Worm (Caenorhabditis elegans) whole organism, L4 larva: ENCODE data around the gene K10B3.5.
A peak's percentile ranks its signal among the peaks of the same experiment; 100 is the strongest.

Experiments used
- F10B5.3 ChIP-seq: sonication (generic microtip); optimal IDR thresholded peaks from 2 replicates; lab custom pipeline; 2016; ENCODE audit warnings: mild to moderate bottlenecking, missing genetic modification characterization, missing compliant biosample characterization
- F37D6.2 ChIP-seq: sonication (generic microtip); optimal IDR thresholded peaks from 2 replicates; lab custom pipeline; 2016; ENCODE audit warnings: mild to moderate bottlenecking, missing genetic modification characterization, missing compliant biosample characterization
- F44E2.7 ChIP-seq: fragments of 200-800 bp; sonication (Bioruptor generic); IDR thresholded peaks from 2 replicates; pipeline ENCODE4 v2.1.2; 2022; ENCODE audit warnings: missing genetic modification characterization, missing compliant biosample characterization
- F49E8.2 ChIP-seq: sonication (generic microtip); optimal IDR thresholded peaks from 2 replicates; lab custom pipeline; 2016; ENCODE audit warnings: missing compliant biosample characterization, mild to moderate bottlenecking, missing genetic modification characterization, borderline replicate concordance
- R02D3.7 ChIP-seq: fragments of 150-350 bp; sonication (generic microtip); optimal IDR thresholded peaks from 3 replicates; lab custom pipeline; 2014; ENCODE audit warnings: missing biosample characterization, missing genetic modification characterization
- T20F7.1 ChIP-seq: fragments of 200-800 bp; sonication (Bioruptor generic); optimal IDR thresholded peaks from 2 replicates; lab custom pipeline; 2018; ENCODE audit warnings: mild to moderate bottlenecking, missing genetic modification characterization, missing compliant biosample characterization
- T26A8.4 ChIP-seq: fragments of 200-800 bp; sonication (Bioruptor generic); IDR thresholded peaks from 2 replicates; pipeline ENCODE4 v1.3.6; 2022; ENCODE audit warnings: missing genetic modification characterization, missing compliant biosample characterization
- Y105C5A.15 ChIP-seq: fragments of 200-800 bp; sonication (Bioruptor generic); IDR thresholded peaks from 2 replicates; pipeline ENCODE4 v1.3.6; 2022; ENCODE audit warnings: missing genetic modification characterization, missing compliant biosample characterization
- ZK546.5 ChIP-seq, 2 experiments: sonication (generic microtip); optimal IDR thresholded peaks; 2 replicates each; lab custom pipeline; 2017; ENCODE audit warnings: missing biosample characterization in 2 of 2, missing genetic modification characterization in 2 of 2
- ama-1 ChIP-seq: fragments of 150-350 bp; optimal IDR thresholded peaks from 2 replicates; lab custom pipeline; 2014; ENCODE audit warnings: inconsistent platforms, mixed read lengths
- ceh-28 ChIP-seq: fragments of 150-350 bp; optimal IDR thresholded peaks from 2 replicates; lab custom pipeline; 2014; ENCODE audit warnings: missing biosample characterization, missing genetic modification reagents, missing genetic modification characterization
- ceh-62 ChIP-seq: sonication (generic microtip); optimal IDR thresholded peaks from 2 replicates; lab custom pipeline; 2017; ENCODE audit warnings: missing biosample characterization, missing genetic modification characterization
- cey-2 ChIP-seq: sonication (generic microtip); optimal IDR thresholded peaks from 3 replicates; lab custom pipeline; 2017; ENCODE audit warnings: missing genetic modification characterization, mild to moderate bottlenecking, missing compliant biosample characterization, antibody characterized with exemption, borderline replicate concordance; ENCODE audit not compliant: insufficient read depth
- daf-16 ChIP-seq, 3 experiments: sonication (generic microtip); optimal IDR thresholded peaks; 2 replicates each; lab custom pipeline; 2016 to 2017; ENCODE audit warnings: missing genetic modification characterization in 3 of 3, missing genetic modification reagents in 3 of 3, mild to moderate bottlenecking in 2 of 3, missing compliant biosample characterization in 2 of 3, missing biosample characterization in 1 of 3, moderate library complexity in 1 of 3
- daf-19 ChIP-seq: fragments of 200-800 bp; sonication (Bioruptor generic); conservative IDR thresholded peaks from 2 replicates; pipeline ENCODE4 v1.3.6; 2022; ENCODE audit warnings: missing genetic modification characterization, missing compliant biosample characterization
- daf-8 ChIP-seq: fragments of 200-800 bp; sonication (Bioruptor generic); IDR thresholded peaks from 2 replicates; pipeline ENCODE4 v1.3.6; 2022; ENCODE audit warnings: missing genetic modification characterization, missing compliant biosample characterization
- dmd-9 ChIP-seq: fragments of 200-800 bp; sonication (Bioruptor generic); IDR thresholded peaks from 2 replicates; pipeline ENCODE4 v1.3.6; 2022; ENCODE audit warnings: missing genetic modification reagents, missing genetic modification characterization, missing compliant biosample characterization
- dpl-1 ChIP-seq: fragments of 150-350 bp; optimal IDR thresholded peaks from 2 replicates; lab custom pipeline; 2014; ENCODE audit warnings: missing biosample characterization, missing genetic modification reagents, missing genetic modification characterization
- duxl-1 ChIP-seq: sonication (generic microtip); optimal IDR thresholded peaks from 2 replicates; lab custom pipeline; 2016; ENCODE audit warnings: mild to moderate bottlenecking, missing genetic modification characterization, moderate library complexity, missing compliant biosample characterization; ENCODE audit not compliant: poor library complexity
- egl-27 ChIP-seq: sonication (generic microtip); optimal IDR thresholded peaks from 3 replicates; lab custom pipeline; 2017; ENCODE audit warnings: missing biosample characterization, missing genetic modification reagents, missing genetic modification characterization
- gei-8 ChIP-seq: fragments of 200-800 bp; sonication (Bioruptor generic); optimal IDR thresholded peaks from 2 replicates; lab custom pipeline; 2018; ENCODE audit warnings: mild to moderate bottlenecking, missing genetic modification characterization, missing compliant biosample characterization
- hif-1 ChIP-seq, 2 experiments: sonication (generic microtip); optimal IDR thresholded peaks; 2 replicates each; lab custom pipeline; 2016 to 2017; ENCODE audit warnings: missing compliant biosample characterization in 2 of 2, missing genetic modification characterization in 2 of 2, missing genetic modification reagents in 2 of 2, missing genotype in 2 of 2, mild to moderate bottlenecking in 1 of 2
- hlh-11 ChIP-seq: fragments of 200-800 bp; sonication (Bioruptor generic); optimal IDR thresholded peaks from 2 replicates; lab custom pipeline; 2018; ENCODE audit warnings: mild to moderate bottlenecking, missing genetic modification characterization, missing compliant biosample characterization
- hmg-1.1 ChIP-seq: fragments of 200-800 bp; sonication (Bioruptor generic); IDR thresholded peaks from 2 replicates; pipeline ENCODE4 v1.3.6; 2022; ENCODE audit warnings: missing genetic modification reagents, missing genetic modification characterization, missing compliant biosample characterization
- lin-1 ChIP-seq: fragments of 200-800 bp; sonication (Bioruptor generic); IDR thresholded peaks from 2 replicates; pipeline ENCODE4 v1.3.6; 2022; ENCODE audit warnings: missing genetic modification reagents, missing genetic modification characterization, missing compliant biosample characterization
- lin-13 ChIP-seq: fragments of 150-350 bp; optimal IDR thresholded peaks from 2 replicates; lab custom pipeline; 2014; ENCODE audit warnings: missing biosample characterization, missing genetic modification reagents, missing genetic modification characterization
- lin-29 ChIP-seq: fragments of 200-800 bp; sonication (Bioruptor generic); IDR thresholded peaks from 2 replicates; pipeline ENCODE4 v1.3.6; 2022; ENCODE audit warnings: missing genetic modification reagents, missing genetic modification characterization, missing compliant biosample characterization
- madf-5 ChIP-seq, 2 experiments: fragments of 200-800 bp; sonication (Bioruptor generic); IDR thresholded peaks; 2 replicates each; pipeline ENCODE4 v1.3.6; 2022; ENCODE audit warnings: missing compliant biosample characterization in 2 of 2, missing genetic modification characterization in 2 of 2
- mdl-1 ChIP-seq, 2 experiments: fragments of 150-350 bp in 1 of 2; sonication (generic microtip) in 1 of 2; optimal IDR thresholded peaks; 2 replicates each; lab custom pipeline; 2014 to 2017; ENCODE audit warnings: missing biosample characterization in 2 of 2, missing genetic modification characterization in 2 of 2
- mdt-29 ChIP-seq: fragments of 200-800 bp; sonication (Bioruptor generic); IDR thresholded peaks from 2 replicates; pipeline ENCODE4 v1.3.6; 2022; ENCODE audit warnings: missing genetic modification reagents, missing genetic modification characterization, missing compliant biosample characterization
- mep-1 ChIP-seq: fragments of 150-350 bp; sonication (generic microtip); optimal IDR thresholded peaks from 3 replicates; lab custom pipeline; 2014; ENCODE audit warnings: missing biosample characterization, missing genetic modification characterization
- mxl-2 ChIP-seq: fragments of 200-800 bp; sonication (Bioruptor generic); conservative IDR thresholded peaks from 2 replicates; pipeline ENCODE4 v1.3.6; 2022; ENCODE audit warnings: missing genetic modification reagents, missing genetic modification characterization, missing compliant biosample characterization
- nhr-102 ChIP-seq: sonication (generic microtip); optimal IDR thresholded peaks from 2 replicates; lab custom pipeline; 2016; ENCODE audit warnings: mild to moderate bottlenecking, missing genetic modification characterization, moderate library complexity, missing compliant biosample characterization
- nhr-11 ChIP-seq: fragments of 150-350 bp; optimal IDR thresholded peaks from 2 replicates; lab custom pipeline; 2014; ENCODE audit warnings: missing biosample characterization, missing genetic modification characterization
- nhr-237 ChIP-seq: sonication (generic microtip); optimal IDR thresholded peaks from 2 replicates; lab custom pipeline; 2017; ENCODE audit warnings: missing biosample characterization, missing genetic modification characterization
- nhr-28 ChIP-seq: fragments of 150-350 bp; optimal IDR thresholded peaks from 2 replicates; lab custom pipeline; 2014; ENCODE audit warnings: missing biosample characterization, missing genetic modification characterization
- nhr-42 ChIP-seq: fragments of 200-800 bp; sonication (Bioruptor generic); IDR thresholded peaks from 2 replicates; pipeline ENCODE4 v1.3.6; 2022; ENCODE audit warnings: missing genetic modification characterization, missing compliant biosample characterization
- nhr-6 ChIP-seq: fragments of 150-350 bp; optimal IDR thresholded peaks from 2 replicates; lab custom pipeline; 2014; ENCODE audit warnings: missing biosample characterization, missing genetic modification characterization
- nhr-76 ChIP-seq: fragments of 150-350 bp; optimal IDR thresholded peaks from 2 replicates; lab custom pipeline; 2014; ENCODE audit warnings: missing biosample characterization, missing genetic modification characterization
- nhr-77 ChIP-seq: fragments of 150-350 bp; optimal IDR thresholded peaks from 2 replicates; lab custom pipeline; 2014; ENCODE audit warnings: missing biosample characterization, missing genetic modification characterization
- pha-4 ChIP-seq, 2 experiments: fragments of 150-350 bp in 1 of 2; fragments of 200-800 bp in 1 of 2; sonication (Bioruptor generic) in 1 of 2; IDR thresholded peaks in 1 of 2; optimal IDR thresholded peaks in 1 of 2; 2 replicates each; pipeline versions ENCODE4 v1.3.6 to Lab custom; 2014 to 2022; ENCODE audit warnings: missing genetic modification characterization in 2 of 2, missing genetic modification reagents in 2 of 2, missing biosample characterization in 1 of 2, missing compliant biosample characterization in 1 of 2
- set-16 ChIP-seq: fragments of 200-800 bp; sonication (Bioruptor generic); IDR thresholded peaks from 2 replicates; pipeline ENCODE4 v1.3.6; 2022; ENCODE audit warnings: missing genetic modification reagents, missing genetic modification characterization, missing compliant biosample characterization
- skn-1 ChIP-seq: fragments of 150-350 bp; optimal IDR thresholded peaks from 2 replicates; lab custom pipeline; 2014; ENCODE audit warnings: missing biosample characterization, missing genetic modification characterization
- snpc-1.2 ChIP-seq: fragments of 200-800 bp; sonication (Bioruptor generic); IDR thresholded peaks from 2 replicates; pipeline ENCODE4 v1.3.6; 2022; ENCODE audit warnings: missing genetic modification reagents, missing genetic modification characterization, missing compliant biosample characterization
- spr-3 ChIP-seq: fragments of 200-800 bp; sonication (Bioruptor generic); optimal IDR thresholded peaks from 2 replicates; lab custom pipeline; 2018; ENCODE audit warnings: mild to moderate bottlenecking, missing genetic modification characterization, missing compliant biosample characterization
- vab-7 ChIP-seq: fragments of 200-800 bp; sonication (Bioruptor generic); IDR thresholded peaks from 2 replicates; pipeline ENCODE4 v1.3.6; 2022; ENCODE audit warnings: missing genetic modification reagents, missing genetic modification characterization, missing compliant biosample characterization
- zag-1 ChIP-seq: fragments of 150-350 bp; optimal IDR thresholded peaks from 2 replicates; lab custom pipeline; 2014; ENCODE audit warnings: missing biosample characterization, missing genetic modification characterization
- ztf-7 ChIP-seq: fragments of 150-350 bp; optimal IDR thresholded peaks from 2 replicates; lab custom pipeline; 2014; ENCODE audit warnings: missing biosample characterization, missing genetic modification characterization

K10B3.5 gene

ce11 chrX:3114306-3115133 is 8.2 kb upstream of the K10B3.5 start, which contains the start of gene gpd-2 (continued):
- TF ChIP-seq mep-1 (peak; percentile 43), daf-16 (GFP tag; optimal IDR thresholded peaks at IDR 0.05; lab: Kevin White, UChicago) (no peak), daf-16 (tag; optimal IDR thresholded peaks at IDR 0.05; lab: Kevin White, UChicago) (peak; percentile 26), nhr-42 (GFP tag; lab: Robert Waterston, UW) (no peak), egl-27 (no peak), F10B5.3 (no peak), nhr-237 (no peak), T20F7.1 (GFP tag; lab: Kevin White, UChicago) (no peak), pha-4 (GFP tag; IDR thresholded peaks at IDR 0.05; lab: Robert Waterston, UW) (0 out of 2 replicates have a peak, but pooled peaks have one; percentile 15), pha-4 (tag; optimal IDR thresholded peaks at IDR 0.05; lab: Kevin White, UChicago) (no peak), nhr-102 (tag; lab: Kevin White, UChicago) (no peak), ceh-62 (tag; lab: Kevin White, UChicago) (no peak), set-16 (GFP tag; lab: Robert Waterston, UW) (no peak; the same call in 1 of the 2 replicates), lin-29 (no peak), F37D6.2 (no peak), hif-1 (tag; optimal IDR thresholded peaks at IDR 0.05; lab: Kevin White, UChicago) (no peak), zag-1 (tag; lab: Kevin White, UChicago) (no peak), ZK546.5 (tag; optimal IDR thresholded peaks at IDR 0.05; lab: Kevin White, UChicago) (no peak), snpc-1.2 (0 out of 2 replicates have a peak, but pooled peaks have one; percentile 22), F49E8.2 (tag; lab: Kevin White, UChicago) (no peak), ztf-7 (tag; lab: Kevin White, UChicago) (peak; percentile 52), ceh-28 (no peak), mxl-2 (GFP tag; lab: Robert Waterston, UW) (no peak), nhr-6 (peak; percentile 41), hmg-1.1 (GFP tag; lab: Robert Waterston, UW) (no peak), T26A8.4 (peak; percentile 73; the same call in 1 of the 2 replicates), nhr-76 (no peak), vab-7 (GFP tag; lab: Robert Waterston, UW) (0 out of 2 replicates have a peak, but pooled peaks have one; percentile 6), spr-3 (GFP tag; lab: Kevin White, UChicago) (no peak), cey-2 (tag; lab: Kevin White, UChicago) (no peak), mdl-1 (tag; optimal IDR thresholded peaks at IDR 0.05; lab: Kevin White, UChicago) (no peak), lin-1 (no peak), F44E2.7 (GFP tag; lab: Robert Waterston, UW) (no peak), ama-1 (no peak), daf-19 (GFP tag; lab: Robert Waterston, UW) (no peak), Y105C5A.15 (GFP tag; lab: Robert Waterston, UW) (0 out of 2 replicates have a peak, but pooled peaks have one; percentile 17), lin-13 (GFP tag; lab: Kevin White, UChicago) (no peak), nhr-77 (tag; lab: Kevin White, UChicago) (no peak), R02D3.7 (no peak), daf-8 (GFP tag; lab: Robert Waterston, UW) (no peak), gei-8 (no peak), madf-5 (GFP tag; IDR thresholded peaks at IDR 0.05; lab: Robert Waterston, UW) (no peak), duxl-1 (tag; lab: Kevin White, UChicago) (no peak), dmd-9 (GFP tag; lab: Robert Waterston, UW) (no peak), mdt-29 (GFP tag; lab: Robert Waterston, UW) (peak; percentile 74), hlh-11 (tag; lab: Kevin White, UChicago) (no peak), nhr-11 (tag; lab: Kevin White, UChicago) (no peak), nhr-28 (tag; lab: Kevin White, UChicago) (no peak), skn-1 (tag; lab: Kevin White, UChicago) (no peak), dpl-1 (GFP tag; lab: Kevin White, UChicago) (no peak)
